Worm (Caenorhabditis elegans): ENCODE measurements around the gene gskl-1.

DNA sequence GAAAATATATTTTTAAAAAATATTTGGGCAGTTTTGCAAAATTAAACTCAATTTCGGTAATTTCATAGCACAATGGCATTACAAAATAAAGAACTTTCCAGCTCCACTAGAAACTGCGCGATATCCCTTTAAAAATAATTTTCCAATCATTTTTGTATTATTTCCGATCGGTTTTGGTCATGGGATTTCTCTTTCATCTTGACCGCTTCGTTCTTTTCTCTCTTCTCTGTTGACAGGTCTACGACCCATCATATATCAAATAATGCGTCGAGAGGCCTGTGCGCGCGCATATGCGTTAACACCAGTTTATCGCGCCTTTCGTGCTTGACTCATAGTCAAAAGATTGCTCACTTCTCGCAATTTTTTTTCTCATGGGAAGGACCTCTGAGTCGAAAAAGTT is 41.2 kb downstream of the gskl-1 start:
- TF ChIP-seq ztf-23 (GFP tag; IDR thresholded peaks at IDR 0.05) (no peak), flt-1 (GFP tag; IDR thresholded peaks at IDR 0.05) (no peak), med-1 (GFP tag; optimal IDR thresholded peaks at IDR 0.05; ENCODE audit: insufficient read depth) (no peak), cog-1 (tag; optimal IDR thresholded peaks at IDR 0.05) (no peak), klf-2 (GFP tag; conservative IDR thresholded peaks at IDR 0.05) (no peak), T22C8.4 (GFP tag; IDR thresholded peaks at IDR 0.05) (no peak), ztf-29 (GFP tag; IDR thresholded peaks at IDR 0.05) (no peak), ref-1 (GFP tag; conservative IDR thresholded peaks at IDR 0.05) (no peak)

All from whole organism, midembryonic.